Worm (Caenorhabditis elegans) whole organism, L2 larva: ENCODE data around the gene R04B3.2.

Source experiments
- egl-27 ChIP-seq: sonication (generic microtip); optimal IDR thresholded peaks from 3 replicates; lab custom pipeline; 2017; ENCODE audit warnings: missing biosample characterization, missing genetic modification reagents, missing genetic modification characterization
- nhr-25 ChIP-seq: fragments of 150-350 bp; sonication (generic microtip); optimal IDR thresholded peaks from 3 replicates; lab custom pipeline; 2014; ENCODE audit warnings: missing biosample characterization, missing genetic modification characterization
- peb-1 ChIP-seq: fragments of 150-350 bp; optimal IDR thresholded peaks from 2 replicates; lab custom pipeline; 2014; ENCODE audit warnings: missing biosample characterization, missing genetic modification characterization
- sma-3 ChIP-seq: sonication (generic microtip); optimal IDR thresholded peaks from 2 replicates; lab custom pipeline; 2016; ENCODE audit warnings: missing genetic modification reagents, missing genetic modification characterization, missing compliant biosample characterization
- snpc-4 ChIP-seq: fragments of 150-350 bp; optimal IDR thresholded peaks from 2 replicates; lab custom pipeline; 2014; ENCODE audit warnings: missing biosample characterization, missing genetic modification characterization
- ztf-11 ChIP-seq: sonication (generic microtip); optimal IDR thresholded peaks from 2 replicates; lab custom pipeline; 2017; ENCODE audit warnings: missing biosample characterization, missing genetic modification characterization
- ztf-4 ChIP-seq: fragments of 150-350 bp; optimal IDR thresholded peaks from 2 replicates; lab custom pipeline; 2014; ENCODE audit warnings: missing biosample characterization, missing genetic modification characterization

DNA sequence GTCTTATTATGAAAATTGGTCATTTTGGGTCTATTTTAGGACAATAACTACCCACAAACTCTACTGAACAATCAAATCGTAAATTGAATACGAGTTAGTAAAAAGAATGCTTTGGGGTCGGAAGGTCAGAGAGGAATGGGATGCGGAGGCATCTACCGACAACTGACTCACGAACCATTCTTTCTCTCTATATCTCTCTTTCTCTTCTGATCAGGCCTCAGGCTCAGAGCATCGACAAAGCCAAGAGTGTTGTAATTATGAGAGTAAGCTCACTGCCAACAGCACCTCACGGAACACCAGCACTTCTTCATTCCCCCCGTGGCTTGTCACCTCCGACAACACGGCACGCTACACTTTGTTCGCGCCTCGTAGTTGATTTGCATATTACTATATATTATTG is 46.9 kb upstream of the R04B3.2 start:
- TF ChIP-seq ztf-4 (tag; lab: Kevin White, UChicago) (no peak), snpc-4 (tag; lab: Kevin White, UChicago) (no peak), ztf-11 (no peak), peb-1 (tag; lab: Kevin White, UChicago) (no peak), sma-3 (GFP tag; lab: Kevin White, UChicago) (no peak), egl-27 (tag; lab: Kevin White, UChicago) (no peak), nhr-25 (no peak)
